Worm (Caenorhabditis elegans): ENCODE results near the gene Y65A5A.1.

Gene Y65A5A.1

DNA sequence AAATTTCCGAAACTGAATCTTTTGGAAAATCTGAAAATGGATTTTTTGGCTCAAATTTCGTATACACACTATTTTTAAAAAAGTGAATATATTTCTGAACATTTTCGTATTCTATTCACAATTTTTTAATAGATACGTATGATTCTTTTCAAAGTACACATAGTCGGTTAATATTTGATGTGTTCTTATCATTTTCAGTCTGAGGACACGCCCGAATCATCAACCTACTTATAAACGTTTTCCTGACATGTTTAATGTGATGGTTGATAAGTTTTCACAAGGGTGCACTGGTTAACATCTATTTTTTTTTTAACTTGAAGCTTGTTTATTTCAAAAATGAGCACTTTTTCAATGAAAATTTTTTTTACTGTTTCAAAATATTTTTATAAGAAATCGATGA, 35.0 kb downstream of the Y65A5A.1 start:
- no peak for TF ChIP-seq cog-1 (tag; optimal IDR thresholded peaks at IDR 0.05)
- no peak for TF ChIP-seq ztf-29 (GFP tag; IDR thresholded peaks at IDR 0.05)
- no peak for TF ChIP-seq med-1 (GFP tag; optimal IDR thresholded peaks at IDR 0.05; ENCODE audit: insufficient read depth)
- no peak for TF ChIP-seq ref-1 (GFP tag; conservative IDR thresholded peaks at IDR 0.05)
- TF ChIP-seq T22C8.4 (GFP tag; IDR thresholded peaks at IDR 0.05), result no peak
- no peak for TF ChIP-seq ztf-23 (GFP tag; IDR thresholded peaks at IDR 0.05)
- no peak for TF ChIP-seq flt-1 (GFP tag; IDR thresholded peaks at IDR 0.05)
- TF ChIP-seq klf-2 (GFP tag; conservative IDR thresholded peaks at IDR 0.05), result no peak
- TF ChIP-seq tab-1 (GFP tag; IDR thresholded peaks at IDR 0.05), result no peak

DNA sequence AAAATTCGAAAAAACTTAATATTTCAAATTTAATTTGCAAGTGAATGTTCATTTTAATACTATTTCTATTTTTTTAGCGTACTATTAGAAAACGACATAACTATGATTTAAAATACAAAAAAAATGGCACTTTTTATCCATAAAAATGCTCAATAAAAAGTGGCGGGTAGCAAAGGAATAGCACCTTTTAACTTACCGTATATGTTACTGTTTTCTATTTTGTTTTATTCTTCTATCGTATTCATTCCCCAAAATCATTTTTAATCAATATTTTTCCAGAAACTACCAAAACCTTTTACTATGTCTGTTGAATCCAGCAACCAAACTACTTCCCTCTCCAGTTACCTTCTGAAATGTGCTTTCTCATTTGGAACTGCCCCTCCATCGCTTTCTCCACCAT, 48.9 kb downstream of the Y65A5A.1 start, which contains the start of gene C35D6.4:
Gene C35D6.4 (plus strand): TSS at position 301 of the 400 bp plus-strand sequence.
- TF ChIP-seq flt-1 (GFP tag; IDR thresholded peaks at IDR 0.05) (no peak), cog-1 (tag; optimal IDR thresholded peaks at IDR 0.05) (no peak), ztf-29 (GFP tag; IDR thresholded peaks at IDR 0.05) (no peak), med-1 (GFP tag; optimal IDR thresholded peaks at IDR 0.05; ENCODE audit: insufficient read depth) (no peak), T22C8.4 (GFP tag; IDR thresholded peaks at IDR 0.05) (no peak), tab-1 (GFP tag; IDR thresholded peaks at IDR 0.05) (no peak), ztf-23 (GFP tag; IDR thresholded peaks at IDR 0.05) (no peak), klf-2 (GFP tag; conservative IDR thresholded peaks at IDR 0.05) (no peak), ref-1 (GFP tag; conservative IDR thresholded peaks at IDR 0.05) (no peak)
